2 worm cellular contexts compared by ENCODE assay signal in genomic region chrIV:1261024-1261423, ce11.
A peak's percentile ranks its signal among the peaks of the same experiment; 100 is the strongest.
TF ChIP-seq lines count a peak whose summit lies in the region.

Gene clec-169, plus strand, starts transcription at chrIV:1261324.

TF ChIP-seq in whole organism, L3 larva, 47 proteins besides CTCF, POLR2A, EP300 and RAD21:
- TF ChIP-seq sea-2 (GFP tag; optimal IDR thresholded peaks at IDR 0.05; lab: Kevin White, UChicago) (no peak), jun-1 (tag; optimal IDR thresholded peaks at IDR 0.05; lab: Kevin White, UChicago) (no peak), nhr-43 (tag; optimal IDR thresholded peaks at IDR 0.05; lab: Kevin White, UChicago; ENCODE audit: poor library complexity, severe bottlenecking) (no peak), nhr-12 (tag; optimal IDR thresholded peaks at IDR 0.05; lab: Kevin White, UChicago) (no peak), elt-2 (tag; optimal IDR thresholded peaks at IDR 0.05; lab: Kevin White, UChicago) (no peak), pqm-1 (tag; optimal IDR thresholded peaks at IDR 0.05; lab: Kevin White, UChicago) (peak; percentile 12), nfya-1 (tag; optimal IDR thresholded peaks at IDR 0.05; lab: Kevin White, UChicago; ENCODE audit: insufficient read depth) (no peak), lsy-12 (tag; optimal IDR thresholded peaks at IDR 0.05; lab: Kevin White, UChicago) (no peak), fos-1 (tag; optimal IDR thresholded peaks at IDR 0.05; lab: Kevin White, UChicago) (no peak)

TF ChIP-seq in whole organism, L4 larva, 104 proteins besides CTCF, POLR2A, EP300 and RAD21:
- no peak for TF ChIP-seq ceh-20 (GFP tag; IDR thresholded peaks at IDR 0.05; lab: Robert Waterston, UW)
- TF ChIP-seq nhr-41 (GFP tag; IDR thresholded peaks at IDR 0.05; lab: Robert Waterston, UW) = no peak
- no peak for TF ChIP-seq mes-2 (tag; optimal IDR thresholded peaks at IDR 0.05; lab: Kevin White, UChicago; ENCODE audit: poor library complexity, severe bottlenecking)
- TF ChIP-seq pqm-1 (tag; optimal IDR thresholded peaks at IDR 0.05; lab: Kevin White, UChicago) = peak; percentile 25
- TF ChIP-seq dmd-6 (GFP tag; IDR thresholded peaks at IDR 0.05; lab: Robert Waterston, UW) = 0 out of 2 replicates have a peak, but pooled peaks have one; percentile 25
- peak in 1 of 2 experiments; percentile 15 for TF ChIP-seq unc-62 (GFP tag; optimal IDR thresholded peaks at IDR 0.05 in 1 of 2; lab: Kevin White, UChicago)
- no peak for TF ChIP-seq unc-62 (tag; optimal IDR thresholded peaks at IDR 0.05; lab: Kevin White, UChicago)
- TF ChIP-seq nhr-28 (tag; optimal IDR thresholded peaks at IDR 0.05; lab: Kevin White, UChicago) = peak; percentile 20
- TF ChIP-seq nhr-76 (tag; optimal IDR thresholded peaks at IDR 0.05; lab: Kevin White, UChicago) = no peak

Comparison
In these comparisons a context has a peak if more than half of its experiments do, and no peak if none do; other contexts are left out.
1. Of the 28 proteins assayed by ChIP-seq in both whole organism, L4 larva and whole organism, L3 larva: peak only in whole organism, L4 larva: nhr-28; only in whole organism, L3 larva: none; in both: pqm-1; in neither: 25; mixed calls (peak in some experiments, not most) for 1.